Fruit fly (Drosophila melanogaster) whole organism, prepupa: ENCODE data around the gene Bdbt.

Source experiments
- Blimp-1 ChIP-seq: fragments of 200-800 bp; sonication (Bioruptor generic); optimal IDR thresholded peaks from 3 replicates; lab custom pipeline; 2017; ENCODE audit warnings: missing biosample characterization, missing genetic modification characterization, mild to moderate bottlenecking, moderate library complexity, missing genetic modification reagents
- CG11294 ChIP-seq: fragments of 200-800 bp; sonication (Bioruptor generic); IDR thresholded peaks from 2 replicates; pipeline ENCODE4 v1.3.6; 2022; ENCODE audit warnings: missing biosample characterization, missing genetic modification characterization
- CG11762 ChIP-seq: fragments of 200-800 bp; sonication (Bioruptor generic); optimal IDR thresholded peaks from 3 replicates; lab custom pipeline; 2016; ENCODE audit warnings: missing biosample characterization, missing genetic modification characterization; ENCODE audit not compliant: insufficient read depth
- CG11902 ChIP-seq: fragments of 200-800 bp; sonication (Bioruptor generic); optimal IDR thresholded peaks from 3 replicates; lab custom pipeline; 2016; ENCODE audit warnings: missing biosample characterization, missing genetic modification characterization
- CG15336 ChIP-seq: fragments of 200-800 bp; sonication (Bioruptor generic); IDR thresholded peaks from 2 replicates; pipeline ENCODE4 v1.3.6; 2022; ENCODE audit warnings: missing biosample characterization, missing genetic modification characterization
- CG31627 ChIP-seq: fragments of 200-800 bp; sonication (Bioruptor generic); optimal IDR thresholded peaks from 3 replicates; lab custom pipeline; 2016; ENCODE audit warnings: missing biosample characterization, missing genetic modification characterization
- CG6163 ChIP-seq: fragments of 200-800 bp; sonication (Bioruptor generic); IDR thresholded peaks from 3 replicates; pipeline ENCODE4 v1.3.6; 2022; ENCODE audit warnings: missing biosample characterization, missing genetic modification characterization
- CG6276 ChIP-seq: fragments of 200-800 bp; sonication (Bioruptor generic); optimal IDR thresholded peaks from 2 replicates; lab custom pipeline; 2017; ENCODE audit warnings: missing biosample characterization, mild to moderate bottlenecking, missing genetic modification characterization
- CG6792 ChIP-seq: fragments of 200-800 bp; sonication (Bioruptor generic); optimal IDR thresholded peaks from 3 replicates; lab custom pipeline; 2016; ENCODE audit warnings: missing biosample characterization, missing genetic modification characterization
- CG6808 ChIP-seq: fragments of 200-800 bp; sonication (Bioruptor generic); optimal IDR thresholded peaks from 3 replicates; lab custom pipeline; 2017; ENCODE audit warnings: missing biosample characterization, missing genetic modification characterization, mild to moderate bottlenecking, moderate library complexity, missing genetic modification reagents
- CG6854 ChIP-seq: fragments of 200-800 bp; sonication (Bioruptor generic); optimal IDR thresholded peaks from 2 replicates; lab custom pipeline; 2017; ENCODE audit warnings: missing biosample characterization, mild to moderate bottlenecking, missing genetic modification characterization
- CG8119 ChIP-seq: fragments of 200-800 bp; sonication (Bioruptor generic); IDR thresholded peaks from 3 replicates; pipeline ENCODE4 v1.3.6; 2022; ENCODE audit warnings: missing biosample characterization, missing genetic modification characterization
- CG8319 ChIP-seq: fragments of 200-800 bp; sonication (Bioruptor generic); optimal IDR thresholded peaks from 3 replicates; lab custom pipeline; 2016; ENCODE audit warnings: missing biosample characterization, missing genetic modification characterization
- CG9139 ChIP-seq: fragments of 200-800 bp; sonication (Bioruptor generic); optimal IDR thresholded peaks from 3 replicates; lab custom pipeline; 2017; ENCODE audit warnings: missing biosample characterization, mild to moderate bottlenecking, missing genetic modification characterization
- Eip75B ChIP-seq: fragments of 200-800 bp; sonication (Bioruptor generic); optimal IDR thresholded peaks from 3 replicates; lab custom pipeline; 2016; ENCODE audit warnings: missing biosample characterization, missing genetic modification characterization
- Eip93F ChIP-seq: fragments of 200-800 bp; sonication (Bioruptor generic); optimal IDR thresholded peaks from 2 replicates; lab custom pipeline; 2016; ENCODE audit warnings: missing biosample characterization, mild to moderate bottlenecking, missing genetic modification characterization
- Ets21C ChIP-seq: fragments of 200-800 bp; sonication (Bioruptor generic); optimal IDR thresholded peaks from 3 replicates; lab custom pipeline; 2016; ENCODE audit warnings: missing biosample characterization, missing genetic modification characterization
- Hr39 ChIP-seq: fragments of 200-800 bp; sonication (Bioruptor generic); optimal IDR thresholded peaks from 2 replicates; lab custom pipeline; 2016; ENCODE audit warnings: missing biosample characterization, missing genetic modification characterization
- Met ChIP-seq: fragments of 200-800 bp; sonication (Bioruptor generic); optimal IDR thresholded peaks from 3 replicates; lab custom pipeline; 2016; ENCODE audit warnings: missing biosample characterization, missing genetic modification characterization
- OdsH ChIP-seq: fragments of 200-800 bp; sonication (Bioruptor generic); optimal IDR thresholded peaks from 3 replicates; lab custom pipeline; 2016; ENCODE audit warnings: missing biosample characterization, missing genetic modification characterization
- cyc ChIP-seq: fragments of 200-800 bp; sonication (Bioruptor generic); optimal IDR thresholded peaks from 3 replicates; lab custom pipeline; 2016; ENCODE audit warnings: missing biosample characterization, missing genetic modification characterization
- dac ChIP-seq: fragments of 200-800 bp; sonication (Bioruptor generic); optimal IDR thresholded peaks from 2 replicates; lab custom pipeline; 2017; ENCODE audit warnings: missing biosample characterization, mild to moderate bottlenecking, missing genetic modification characterization
- eg ChIP-seq: fragments of 200-800 bp; sonication (Bioruptor generic); IDR thresholded peaks from 3 replicates; pipeline ENCODE4 v1.3.6; 2022; ENCODE audit warnings: missing biosample characterization, missing genetic modification characterization
- fd59A ChIP-seq: fragments of 200-800 bp; sonication (Bioruptor generic); optimal IDR thresholded peaks from 2 replicates; lab custom pipeline; 2017; ENCODE audit warnings: missing biosample characterization, mild to moderate bottlenecking, missing genetic modification characterization, missing genetic modification reagents
- fd85E ChIP-seq: fragments of 200-800 bp; sonication (Bioruptor generic); optimal IDR thresholded peaks from 3 replicates; lab custom pipeline; 2016; ENCODE audit warnings: missing biosample characterization, missing genetic modification characterization
- fkh ChIP-seq: fragments of 200-800 bp; sonication (Bioruptor generic); optimal IDR thresholded peaks from 3 replicates; lab custom pipeline; 2017; ENCODE audit warnings: missing biosample characterization, mild to moderate bottlenecking, missing genetic modification characterization, moderate library complexity
- lz ChIP-seq: fragments of 200-800 bp; sonication (Bioruptor generic); optimal IDR thresholded peaks from 3 replicates; lab custom pipeline; 2016; ENCODE audit warnings: missing biosample characterization, missing genetic modification characterization
- net ChIP-seq: fragments of 200-800 bp; sonication (Bioruptor generic); optimal IDR thresholded peaks from 3 replicates; lab custom pipeline; 2016; ENCODE audit warnings: missing biosample characterization, missing genetic modification characterization
- pdm3 ChIP-seq: fragments of 200-800 bp; sonication (Bioruptor generic); optimal IDR thresholded peaks from 3 replicates; lab custom pipeline; 2016; ENCODE audit warnings: missing biosample characterization, missing genetic modification characterization
- salr ChIP-seq, 2 experiments: fragments of 200-800 bp; sonication (Bioruptor generic); optimal IDR thresholded peaks; 3 replicates each; lab custom pipeline; 2016 to 2018; ENCODE audit warnings: missing biosample characterization in 2 of 2, missing genetic modification characterization in 2 of 2, mild to moderate bottlenecking in 1 of 2
- svp ChIP-seq: fragments of 200-800 bp; sonication (Bioruptor generic); peaks from one replicate; lab custom pipeline; 2016; ENCODE audit warnings: missing biosample characterization, missing genetic modification characterization
- topi ChIP-seq: fragments of 200-800 bp; sonication (Bioruptor generic); optimal IDR thresholded peaks from 3 replicates; lab custom pipeline; 2016; ENCODE audit warnings: missing biosample characterization, missing genetic modification characterization

Gene Bdbt

dm6 chr3R:21073141-21073540, 45.5 kb downstream of the Bdbt start, which contains the start of gene r-l:
Gene r-l (minus strand): TSS chr3R:21073319.
- no peak for TF ChIP-seq CG11294
- no peak for TF ChIP-seq pdm3
- TF ChIP-seq CG6163 (GFP tag; lab: Robert Waterston, UW): no peak
- TF ChIP-seq dac: no peak
- no peak for TF ChIP-seq fd85E (GFP tag; lab: Kevin White, UChicago)
- TF ChIP-seq CG8319: no peak
- TF ChIP-seq CG6854 (GFP tag; lab: Kevin White, UChicago): no peak
- TF ChIP-seq eg (GFP tag; lab: Robert Waterston, UW): no peak
- TF ChIP-seq lz (GFP tag; lab: Kevin White, UChicago): no peak
- TF ChIP-seq, all 60 proteins: peak for 0

- no peak for TF ChIP-seq CG8119 (GFP tag; lab: Robert Waterston, UW)
- TF ChIP-seq OdsH: no peak
- TF ChIP-seq dac: no peak
- no peak for TF ChIP-seq Blimp-1 (GFP tag; lab: Kevin White, UChicago)
- no peak for TF ChIP-seq CG31627 (GFP tag; lab: Kevin White, UChicago)
- no peak for TF ChIP-seq topi (GFP tag; lab: Kevin White, UChicago)
- TF ChIP-seq cyc (GFP tag; lab: Kevin White, UChicago): no peak
- no peak for TF ChIP-seq CG11902
- no peak for TF ChIP-seq Eip93F (GFP tag; lab: Kevin White, UChicago)
- no peak for TF ChIP-seq CG15336
- no peak for TF ChIP-seq svp (GFP tag; lab: Kevin White, UChicago)
- TF ChIP-seq CG6808 (GFP tag; lab: Kevin White, UChicago): no peak
- no peak for TF ChIP-seq Ets21C
- TF ChIP-seq CG6276 (GFP tag; lab: Kevin White, UChicago): no peak
- no peak for TF ChIP-seq Met
- no peak for TF ChIP-seq fd59A (GFP tag; lab: Kevin White, UChicago)
- TF ChIP-seq Hr39: no peak
- no peak for TF ChIP-seq fkh (GFP tag; lab: Kevin White, UChicago)
- no peak for TF ChIP-seq Eip75B
- TF ChIP-seq salr (GFP tag; optimal IDR thresholded peaks at IDR 0.05; lab: Kevin White, UChicago): no peak
Observed at dm6 chr3R:21071943-21072500, 46.6 kb downstream of the Bdbt start.

- TF ChIP-seq Eip93F (GFP tag; lab: Kevin White, UChicago) (no peak), dac (no peak), CG11762 (GFP tag; lab: Kevin White, UChicago) (no peak), CG9139 (GFP tag; lab: Kevin White, UChicago) (no peak), CG6276 (GFP tag; lab: Kevin White, UChicago) (no peak), Met (no peak), pdm3 (no peak), fkh (GFP tag; lab: Kevin White, UChicago) (no peak), net (GFP tag; lab: Kevin White, UChicago) (no peak)
Observed at dm6 chr3R:21071312-21071711, 47.3 kb downstream of the Bdbt start.

- TF ChIP-seq Hr39 (no peak), CG6808 (GFP tag; lab: Kevin White, UChicago) (no peak), CG6792 (no peak), dac (no peak), Blimp-1 (GFP tag; lab: Kevin White, UChicago) (no peak), Eip93F (GFP tag; lab: Kevin White, UChicago) (no peak), CG11762 (GFP tag; lab: Kevin White, UChicago) (no peak), CG15336 (no peak)
Observed at dm6 chr3R:21069742-21070141, 48.9 kb downstream of the Bdbt start.
